Worm (Caenorhabditis elegans): ENCODE data around the gene nhr-101.

DNA sequence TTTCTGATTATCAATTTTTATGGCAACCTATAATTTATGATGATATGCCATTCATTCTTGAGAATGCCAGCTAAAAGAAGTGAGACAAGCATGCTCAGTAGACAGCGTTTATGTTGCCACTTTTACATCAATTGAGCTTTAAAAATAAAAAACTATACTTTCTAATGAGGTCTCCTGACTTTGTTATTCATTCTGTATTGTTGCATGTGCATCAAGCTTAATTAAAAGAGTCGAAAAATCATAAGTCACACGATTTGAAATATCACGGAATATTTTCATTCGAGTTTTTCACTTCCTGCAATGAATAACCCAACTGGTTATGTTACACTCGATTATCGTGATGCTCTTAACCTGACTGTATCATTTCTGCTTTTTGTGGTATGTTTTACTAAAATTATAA lies 7.6 kb upstream of the nhr-101 start, which contains the start of gene srx-86:
- no peak for TF ChIP-seq nhr-90 (tag; optimal IDR thresholded peaks at IDR 0.05)
- TF ChIP-seq unc-62 (GFP tag; optimal IDR thresholded peaks at IDR 0.05) = no peak
- TF ChIP-seq tlf-1 (GFP tag; optimal IDR thresholded peaks at IDR 0.05) = no peak
- no peak for TF ChIP-seq Y67H2A.10 (GFP tag; conservative IDR thresholded peaks at IDR 0.05)
- no peak for TF ChIP-seq ama-1 (optimal IDR thresholded peaks at IDR 0.05)
- no peak for TF ChIP-seq ama-1 (GFP tag; optimal IDR thresholded peaks at IDR 0.05)
- TF ChIP-seq snpc-1.3 (tag; optimal IDR thresholded peaks at IDR 0.05; ENCODE audit: insufficient read depth) = no peak
- TF ChIP-seq lsy-27 (tag; optimal IDR thresholded peaks at IDR 0.05; ENCODE audit: borderline replicate concordance, insufficient read depth) = no peak
- TF ChIP-seq F33H1.4 (GFP tag; IDR thresholded peaks at IDR 0.05) = no peak
- TF ChIP-seq lin-35 (GFP tag; optimal IDR thresholded peaks at IDR 0.05) = no peak
- TF ChIP-seq dpl-1 (GFP tag; optimal IDR thresholded peaks at IDR 0.05) = no peak
- TF ChIP-seq lin-54 (GFP tag; optimal IDR thresholded peaks at IDR 0.05) = no peak
- TF ChIP-seq rpc-1 (optimal IDR thresholded peaks at IDR 0.05) = no peak
- no peak for TF ChIP-seq rpc-1 (tag; optimal IDR thresholded peaks at IDR 0.05)

Measured in whole organism, young adult.